Worm (Caenorhabditis elegans): ENCODE data around the gene lin-23.

DNA sequence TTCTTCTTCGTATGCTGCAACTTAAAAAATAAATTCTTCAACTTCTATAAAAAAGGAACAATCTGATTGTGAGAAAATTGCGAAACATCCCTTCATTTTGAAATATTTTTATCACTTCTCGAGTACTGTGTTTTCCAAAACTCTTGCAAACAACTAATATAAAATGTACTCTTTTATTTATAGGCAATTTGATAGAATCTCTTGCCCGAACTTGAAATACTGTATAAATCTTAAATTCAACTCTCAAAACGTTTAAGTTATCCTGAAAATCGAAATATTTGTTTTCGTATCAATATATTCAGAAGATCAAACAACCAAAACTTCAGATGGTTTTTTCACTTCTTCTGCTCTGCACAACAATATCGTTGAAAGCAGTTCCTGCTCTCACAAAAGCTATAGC, 15.4 kb downstream of the lin-23 start, which contains the start of gene F58F12.4:
- TF ChIP-seq arid-1 (GFP tag; conservative IDR thresholded peaks at IDR 0.05) = no peak
- TF ChIP-seq nhr-11 (tag; optimal IDR thresholded peaks at IDR 0.05) = no peak
- no peak for TF ChIP-seq zag-1 (tag; optimal IDR thresholded peaks at IDR 0.05)
- no peak for TF ChIP-seq lin-1 (GFP tag; IDR thresholded peaks at IDR 0.05)
- no peak for TF ChIP-seq ama-1 (optimal IDR thresholded peaks at IDR 0.05)
- TF ChIP-seq fkh-10 (GFP tag; optimal IDR thresholded peaks at IDR 0.05) = no peak
- no peak for TF ChIP-seq set-16 (GFP tag; IDR thresholded peaks at IDR 0.05)

All from whole organism, L4 larva.